Fruit fly (Drosophila melanogaster) whole organism, embryonic: ENCODE results near the gene CG5644.

Source experiments
- ATbp ChIP-seq: fragments of 200-800 bp; sonication (Bioruptor generic); optimal IDR thresholded peaks from 2 replicates; lab custom pipeline; 2017; ENCODE audit warnings: missing biosample characterization, mild to moderate bottlenecking, missing genetic modification characterization, missing genetic modification reagents
- Atf-2 ChIP-seq: fragments of 200-800 bp; sonication (Bioruptor generic); optimal IDR thresholded peaks from 2 replicates; lab custom pipeline; 2016; ENCODE audit warnings: missing biosample characterization, missing genetic modification characterization
- Awh ChIP-seq: fragments of 200-800 bp; sonication (Bioruptor generic); IDR thresholded peaks from 2 replicates; pipeline ENCODE4, ENCODE4 v1.3.6; 2022; ENCODE audit warnings: missing biosample characterization, missing genetic modification characterization
- CG10321 ChIP-seq: fragments of 200-800 bp; sonication (Bioruptor generic); IDR thresholded peaks from 2 replicates; pipeline ENCODE4 v1.3.6; 2022; ENCODE audit warnings: missing biosample characterization, missing genetic modification characterization
- CG11723 ChIP-seq: fragments of 200-800 bp; sonication (Bioruptor generic); optimal IDR thresholded peaks from 2 replicates; lab custom pipeline; 2017; ENCODE audit warnings: missing biosample characterization, mild to moderate bottlenecking, missing genetic modification characterization
- CG12391 ChIP-seq: fragments of 200-800 bp; sonication (Bioruptor generic); optimal IDR thresholded peaks from 3 replicates; lab custom pipeline; 2018; ENCODE audit warnings: missing biosample characterization, mild to moderate bottlenecking, missing genetic modification characterization, moderate library complexity
- CG12659 ChIP-seq: fragments of 200-800 bp; sonication (Bioruptor generic); optimal IDR thresholded peaks from 3 replicates; lab custom pipeline; 2017; ENCODE audit warnings: mild to moderate bottlenecking, missing biosample characterization, missing genetic modification reagents, missing genetic modification characterization
- CG13894 ChIP-seq: fragments of 200-800 bp; sonication (Bioruptor generic); optimal IDR thresholded peaks from 3 replicates; lab custom pipeline; 2018; ENCODE audit warnings: missing biosample characterization, mild to moderate bottlenecking, missing genetic modification characterization, moderate library complexity
- CG14441 ChIP-seq: fragments of 200-800 bp; sonication (Bioruptor generic); IDR thresholded peaks from 2 replicates; pipeline ENCODE4 v1.3.6; 2022; ENCODE audit warnings: missing biosample characterization, missing genetic modification characterization
- CG1602 ChIP-seq: fragments of 200-800 bp; sonication (Bioruptor generic); optimal IDR thresholded peaks from 3 replicates; lab custom pipeline; 2016; ENCODE audit warnings: missing biosample characterization, missing genetic modification characterization
- CG16779 ChIP-seq: fragments of 200-800 bp; sonication (Bioruptor generic); IDR thresholded peaks from 2 replicates; pipeline ENCODE4 v1.3.6; 2022; ENCODE audit warnings: missing biosample characterization, missing genetic modification characterization
- CG3065 ChIP-seq: fragments of 200-800 bp; sonication (Bioruptor generic); optimal IDR thresholded peaks from 2 replicates; lab custom pipeline; 2016; ENCODE audit warnings: missing biosample characterization, missing genetic modification characterization
- CG31224 ChIP-seq: fragments of 200-800 bp; sonication (Bioruptor generic); IDR thresholded peaks from 2 replicates; pipeline ENCODE4 v1.3.6; 2022; ENCODE audit warnings: missing biosample characterization, missing genetic modification characterization
- CG33557 ChIP-seq: fragments of 200-800 bp; sonication (Bioruptor generic); optimal IDR thresholded peaks from 2 replicates; lab custom pipeline; 2019; ENCODE audit warnings: missing biosample characterization, mild to moderate bottlenecking, missing genetic modification characterization, moderate library complexity
- CG6791 ChIP-seq: fragments of 200-800 bp; sonication (Bioruptor generic); IDR thresholded peaks from 3 replicates; pipeline ENCODE4 v1.3.6; 2022; ENCODE audit warnings: missing biosample characterization, missing genetic modification characterization; ENCODE audit not compliant: partially characterized antibody
- CG6854 ChIP-seq: fragments of 200-800 bp; sonication (Bioruptor generic); optimal IDR thresholded peaks from 3 replicates; lab custom pipeline; 2017; ENCODE audit warnings: missing biosample characterization, mild to moderate bottlenecking, missing genetic modification characterization
- CG7372 ChIP-seq: fragments of 200-800 bp; sonication (Bioruptor generic); IDR thresholded peaks from 2 replicates; pipeline ENCODE4 v1.3.6; 2022; ENCODE audit warnings: missing biosample characterization, missing genetic modification characterization
- CG9932 ChIP-seq: fragments of 200-800 bp; sonication (Bioruptor generic); IDR thresholded peaks from 2 replicates; pipeline ENCODE4 v1.3.6; 2022; ENCODE audit warnings: missing biosample characterization, missing genetic modification characterization
- Dbx ChIP-seq: fragments of 200-800 bp; sonication (Bioruptor generic); IDR thresholded peaks from 3 replicates; pipeline ENCODE4 v1.3.6; 2022; ENCODE audit warnings: missing biosample characterization, missing genetic modification characterization
- Deaf1 ChIP-seq: fragments of 200-800 bp; optimal IDR thresholded peaks from 3 replicates; lab custom pipeline; 2019; ENCODE audit warnings: missing biosample characterization, mild to moderate bottlenecking, missing genetic modification characterization, moderate library complexity
- Dfd ChIP-seq, 2 experiments: fragments of >200 bp; optimal IDR thresholded peaks; 2 replicates each; lab custom pipeline; 2017; ENCODE audit warnings: missing biosample characterization in 2 of 2, missing genetic modification characterization in 2 of 2
- Doc3 ChIP-seq: fragments of 200-800 bp; sonication (Bioruptor generic); IDR thresholded peaks from 3 replicates; pipeline ENCODE4 v1.3.6; 2022; ENCODE audit warnings: missing biosample characterization, missing genetic modification characterization; ENCODE audit not compliant: partially characterized antibody
- Dp ChIP-seq: fragments of 200-800 bp; sonication (Bioruptor generic); optimal IDR thresholded peaks from 2 replicates; lab custom pipeline; 2018; ENCODE audit warnings: missing biosample characterization, mild to moderate bottlenecking, missing genetic modification characterization, moderate library complexity
- NfI ChIP-seq: fragments of 200-800 bp; sonication (Bioruptor generic); optimal IDR thresholded peaks from 3 replicates; lab custom pipeline; 2018; ENCODE audit warnings: missing biosample characterization, mild to moderate bottlenecking, missing genetic modification characterization, moderate library complexity
- Stat92E ChIP-seq, 3 experiments: fragments of >200 bp in 2 of 3; fragments of 200-800 bp in 1 of 3; sonication (Bioruptor generic) in 1 of 3; optimal IDR thresholded peaks; 2 replicates each; lab custom pipeline; 2017 to 2019; ENCODE audit warnings: missing biosample characterization in 3 of 3, missing genetic modification characterization in 3 of 3, mild to moderate bottlenecking in 1 of 3, moderate library complexity in 1 of 3
- TFAM ChIP-seq: fragments of 200-800 bp; sonication (Bioruptor generic); optimal IDR thresholded peaks from 2 replicates; lab custom pipeline; 2017; ENCODE audit warnings: missing biosample characterization, missing genetic modification characterization, inconsistent platforms
- Vsx1 ChIP-seq: fragments of 200-800 bp; sonication (Bioruptor generic); optimal IDR thresholded peaks from 2 replicates; lab custom pipeline; 2017; ENCODE audit warnings: missing biosample characterization, mild to moderate bottlenecking, missing genetic modification characterization, missing genetic modification reagents
- ara ChIP-seq: fragments of 200-800 bp; sonication (Bioruptor generic); IDR thresholded peaks from 2 replicates; pipeline ENCODE4 v1.3.6; 2022; ENCODE audit warnings: missing biosample characterization, missing genetic modification characterization
- chif ChIP-seq, 2 experiments: fragments of 200-800 bp; sonication (Bioruptor generic); optimal IDR thresholded peaks; 3 replicates each; lab custom pipeline; 2016; ENCODE audit warnings: missing biosample characterization in 2 of 2, missing genetic modification characterization in 2 of 2
- crol ChIP-seq: fragments of 200-800 bp; sonication (Bioruptor generic); IDR thresholded peaks from 2 replicates; pipeline ENCODE4 v1.3.6; 2022; ENCODE audit warnings: missing biosample characterization, missing genetic modification characterization
- crp ChIP-seq, 2 experiments: fragments of 200-800 bp; sonication (Bioruptor generic); optimal IDR thresholded peaks; 2 replicates in 1 of 2; 3 replicates in 1 of 2; lab custom pipeline; 2017; ENCODE audit warnings: missing biosample characterization in 2 of 2, missing genetic modification characterization in 2 of 2, mild to moderate bottlenecking in 1 of 2, moderate library complexity in 1 of 2
- dmrt99B ChIP-seq: fragments of 200-800 bp; sonication (Bioruptor generic); optimal IDR thresholded peaks from 2 replicates; lab custom pipeline; 2018; ENCODE audit warnings: missing biosample characterization, mild to moderate bottlenecking, missing genetic modification characterization, moderate library complexity
- ems ChIP-seq: fragments of 200-800 bp; sonication (Bioruptor generic); optimal IDR thresholded peaks from 3 replicates; lab custom pipeline; 2016; ENCODE audit warnings: missing biosample characterization, missing genetic modification characterization
- gcm ChIP-seq: fragments of 200-800 bp; sonication (Bioruptor generic); optimal IDR thresholded peaks from 2 replicates; lab custom pipeline; 2019; ENCODE audit warnings: missing biosample characterization, mild to moderate bottlenecking, missing genetic modification characterization, moderate library complexity
- hbn ChIP-seq: fragments of 200-800 bp; sonication (Bioruptor generic); IDR thresholded peaks from 2 replicates; pipeline ENCODE4 v1.3.6; 2022; ENCODE audit warnings: missing biosample characterization, missing genetic modification characterization; ENCODE audit not compliant: partially characterized antibody
- jumu ChIP-seq: fragments of 200-800 bp; sonication (Bioruptor generic); optimal IDR thresholded peaks from 3 replicates; lab custom pipeline; 2016; ENCODE audit warnings: missing biosample characterization, missing genetic modification characterization
- lilli ChIP-seq: fragments of 200-800 bp; sonication (Bioruptor generic); optimal IDR thresholded peaks from 3 replicates; lab custom pipeline; 2016; ENCODE audit warnings: missing biosample characterization, missing genetic modification characterization
- mld ChIP-seq: fragments of 200-800 bp; sonication (Bioruptor generic); IDR thresholded peaks from 3 replicates; pipeline ENCODE4 v1.3.6; 2022; ENCODE audit warnings: missing biosample characterization, missing genetic modification characterization; ENCODE audit not compliant: partially characterized antibody
- pho ChIP-seq: fragments of 200-800 bp; sonication (Bioruptor generic); optimal IDR thresholded peaks from 2 replicates; lab custom pipeline; 2016; ENCODE audit warnings: missing biosample characterization, missing genetic modification characterization
- so ChIP-seq: fragments of 200-800 bp; sonication (Bioruptor generic); IDR thresholded peaks from 3 replicates; pipeline ENCODE4 v1.3.6; 2022; ENCODE audit warnings: missing biosample characterization, missing genetic modification characterization

CG5644 gene

dm6 chr3L:8997686-8998239, 18.1 kb upstream of the CG5644 start, which contains the start of the genes smg and CG5087 (continued):
- TF ChIP-seq CG11723 (GFP tag; lab: Kevin White, UChicago) (no peak), Atf-2 (GFP tag; lab: Kevin White, UChicago) (peak; percentile 18), CG10321 (GFP tag; lab: Robert Waterston, UW) (no peak), CG1602 (GFP tag; lab: Kevin White, UChicago) (no peak), CG33557 (GFP tag; lab: Kevin White, UChicago) (peak; percentile 1), ATbp (GFP tag; lab: Kevin White, UChicago) (no peak), CG31224 (GFP tag; lab: Robert Waterston, UW) (0 out of 2 replicates have a peak, but pooled peaks have one; percentile 20), ems (GFP tag; lab: Kevin White, UChicago) (peak; percentile 40), Vsx1 (GFP tag; lab: Kevin White, UChicago) (peak; percentile 64), TFAM (GFP tag; lab: Kevin White, UChicago) (no peak), CG16779 (0 out of 2 replicates have a peak, but pooled peaks have one; percentile 18), Stat92E (GFP tag; optimal IDR thresholded peaks at IDR 0.05; lab: Kevin White, UChicago) (peak in 1 of 3 experiments; percentile 52), NfI (GFP tag; lab: Kevin White, UChicago) (peak; percentile 14), pho (peak; percentile 48), CG3065 (no peak), CG6791 (GFP tag; lab: Robert Waterston, UW) (peak; percentile 85), crp (GFP tag; optimal IDR thresholded peaks at IDR 0.05; lab: Kevin White, UChicago) (peak in 1 of 2 experiments; percentile 1), Doc3 (peak; percentile 55; the same call in 1 of the 3 replicates), jumu (GFP tag; lab: Kevin White, UChicago) (peak; percentile 66), ara (GFP tag; lab: Robert Waterston, UW) (no peak), CG13894 (tag; lab: Kevin White, UChicago) (no peak), CG12659 (GFP tag; lab: Kevin White, UChicago) (peak; percentile 89), hbn (GFP tag; lab: Robert Waterston, UW) (peak; percentile 54), Dp (peak; percentile 56), so (GFP tag; lab: Robert Waterston, UW) (no peak; the same call in 2 of the 3 replicates), Dfd (GFP tag; optimal IDR thresholded peaks at IDR 0.05; lab: Kevin White, UChicago) (no peak), crol (no peak), CG9932 (GFP tag; lab: Robert Waterston, UW) (peak; percentile 80), gcm (GFP tag; lab: Kevin White, UChicago) (no peak), Deaf1 (tag; lab: Kevin White, UChicago) (peak; percentile 10), lilli (peak; percentile 54), CG12391 (tag; lab: Kevin White, UChicago) (peak; percentile 56), Dbx (peak; percentile 69), CG7372 (no peak), CG6854 (peak; percentile 40), mld (GFP tag; lab: Robert Waterston, UW) (no peak), Awh (GFP tag; lab: Robert Waterston, UW) (no peak), chif (GFP tag; optimal IDR thresholded peaks at IDR 0.05; lab: Kevin White, UChicago) (peak; percentile 2 to 57), CG14441 (GFP tag; lab: Robert Waterston, UW) (0 out of 2 replicates have a peak, but pooled peaks have one; percentile 25), dmrt99B (tag; lab: Kevin White, UChicago) (no peak)
- TF ChIP-seq, all 482 proteins: peak for 227
